Fruit fly (Drosophila melanogaster) whole organism, pupa: ENCODE data around the gene CG6834.

Source experiments
- CG10348 ChIP-seq: fragments of 200-800 bp; sonication (Bioruptor generic); IDR thresholded peaks from 2 replicates; pipeline ENCODE4 v1.3.6; 2022; ENCODE audit warnings: missing biosample characterization, missing genetic modification characterization
- CG13204 ChIP-seq: fragments of 200-800 bp; sonication (Bioruptor generic); optimal IDR thresholded peaks from 2 replicates; lab custom pipeline; 2018; ENCODE audit warnings: missing biosample characterization, mild to moderate bottlenecking, missing genetic modification characterization, moderate library complexity
- CG14655 ChIP-seq: fragments of 200-800 bp; sonication (Bioruptor generic); optimal IDR thresholded peaks from 3 replicates; lab custom pipeline; 2017; ENCODE audit warnings: mild to moderate bottlenecking, missing biosample characterization, missing genetic modification reagents, missing genetic modification characterization
- CG15710 ChIP-seq: fragments of 200-800 bp; sonication (Bioruptor generic); optimal IDR thresholded peaks from 2 replicates; lab custom pipeline; 2018; ENCODE audit warnings: missing biosample characterization, mild to moderate bottlenecking, missing genetic modification characterization, moderate library complexity
- CG17806 ChIP-seq: fragments of 200-800 bp; sonication (Bioruptor generic); optimal IDR thresholded peaks from 2 replicates; lab custom pipeline; 2018; ENCODE audit warnings: missing biosample characterization, mild to moderate bottlenecking, missing genetic modification characterization, moderate library complexity
- CG32121 ChIP-seq: fragments of 200-800 bp; sonication (Bioruptor generic); IDR thresholded peaks from 2 replicates; pipeline ENCODE4 v1.3.6; 2022; ENCODE audit warnings: missing biosample characterization, missing genetic modification characterization
- CG34367 ChIP-seq: fragments of 200-800 bp; sonication (Bioruptor generic); optimal IDR thresholded peaks from 2 replicates; lab custom pipeline; 2018; ENCODE audit warnings: missing biosample characterization, mild to moderate bottlenecking, missing genetic modification characterization
- CG4496 ChIP-seq: fragments of 200-800 bp; sonication (Bioruptor generic); IDR thresholded peaks from 3 replicates; pipeline ENCODE4 v1.3.6; 2022; ENCODE audit warnings: missing biosample characterization, missing genetic modification characterization
- CG8301 ChIP-seq: fragments of 200-800 bp; sonication (Bioruptor generic); optimal IDR thresholded peaks from 2 replicates; lab custom pipeline; 2018; ENCODE audit warnings: missing biosample characterization, mild to moderate bottlenecking, missing genetic modification characterization
- CG9948 ChIP-seq: fragments of 200-800 bp; sonication (Bioruptor generic); optimal IDR thresholded peaks from 2 replicates; lab custom pipeline; 2018; ENCODE audit warnings: missing biosample characterization, mild to moderate bottlenecking, missing genetic modification characterization, moderate library complexity
- D1 ChIP-seq: fragments of 200-800 bp; sonication (Bioruptor generic); optimal IDR thresholded peaks from 2 replicates; lab custom pipeline; 2018; ENCODE audit warnings: missing biosample characterization, mild to moderate bottlenecking, missing genetic modification characterization, moderate library complexity
- EcR ChIP-seq: fragments of 200-800 bp; sonication (Bioruptor generic); optimal IDR thresholded peaks from 3 replicates; lab custom pipeline; 2019; ENCODE audit warnings: missing biosample characterization, missing genetic modification characterization, mild to moderate bottlenecking, moderate library complexity, missing genetic modification reagents
- Ets98B ChIP-seq: fragments of 200-800 bp; sonication (Bioruptor generic); IDR thresholded peaks from 2 replicates; pipeline ENCODE4 v1.3.6; 2022; ENCODE audit warnings: missing biosample characterization, missing genetic modification characterization
- Pif1A ChIP-seq: fragments of 200-800 bp; sonication (Bioruptor generic); optimal IDR thresholded peaks from 3 replicates; lab custom pipeline; 2016; ENCODE audit warnings: missing biosample characterization, missing genetic modification characterization
- Pif1B ChIP-seq: fragments of 200-800 bp; sonication (Bioruptor generic); optimal IDR thresholded peaks from 3 replicates; lab custom pipeline; 2016; ENCODE audit warnings: missing biosample characterization, missing genetic modification characterization
- Snoo ChIP-seq: fragments of 200-800 bp; sonication (Bioruptor generic); optimal IDR thresholded peaks from 3 replicates; lab custom pipeline; 2017; ENCODE audit warnings: missing biosample characterization, mild to moderate bottlenecking, missing genetic modification characterization, inconsistent platforms
- fd96Ca ChIP-seq: fragments of 200-800 bp; sonication (Bioruptor generic); IDR thresholded peaks from 3 replicates; pipeline ENCODE4 v1.3.6; 2022; ENCODE audit warnings: missing biosample characterization, missing genetic modification characterization
- gl ChIP-seq: fragments of 200-800 bp; sonication (Bioruptor generic); optimal IDR thresholded peaks from 2 replicates; lab custom pipeline; 2018; ENCODE audit warnings: missing biosample characterization, mild to moderate bottlenecking, missing genetic modification characterization
- rn ChIP-seq: fragments of 200-800 bp; sonication (Bioruptor generic); IDR thresholded peaks from 2 replicates; pipeline ENCODE4 v1.3.6; 2022; ENCODE audit warnings: missing biosample characterization, missing genetic modification characterization

CG6834 gene

dm6 chr3R:11639946-11640588, 47.9 kb downstream of the CG6834 start:
- TF ChIP-seq CG9948 (no peak), rn (GFP tag; lab: Robert Waterston, UW) (no peak), Snoo (no peak), CG14655 (no peak)

dm6 chr3R:11637586-11637985, 50.3 kb downstream of the CG6834 start:
- TF ChIP-seq Snoo (no peak), Pif1A (GFP tag; lab: Kevin White, UChicago) (no peak), fd96Ca (GFP tag; lab: Robert Waterston, UW) (no peak), D1 (no peak), CG17806 (tag; lab: Kevin White, UChicago) (no peak), CG4496 (GFP tag; lab: Robert Waterston, UW) (no peak), CG13204 (GFP tag; lab: Kevin White, UChicago) (no peak), CG9948 (no peak), rn (GFP tag; lab: Robert Waterston, UW) (no peak), gl (tag; lab: Kevin White, UChicago) (no peak), CG8301 (tag; lab: Kevin White, UChicago) (no peak), Ets98B (GFP tag; lab: Robert Waterston, UW) (no peak), CG15710 (tag; lab: Kevin White, UChicago) (no peak), CG14655 (no peak), CG34367 (no peak), CG10348 (GFP tag; lab: Robert Waterston, UW) (no peak), Pif1B (no peak), EcR (no peak), CG32121 (GFP tag; lab: Robert Waterston, UW) (no peak)
